Worm (Caenorhabditis elegans): ENCODE results near the gene tsp-4.
"Not testable (repeated sequence)": the region's sequence is repeated elsewhere in the genome, so short reads cannot be mapped to it uniquely, and the experiment has no call there.

The tsp-4 gene

DNA sequence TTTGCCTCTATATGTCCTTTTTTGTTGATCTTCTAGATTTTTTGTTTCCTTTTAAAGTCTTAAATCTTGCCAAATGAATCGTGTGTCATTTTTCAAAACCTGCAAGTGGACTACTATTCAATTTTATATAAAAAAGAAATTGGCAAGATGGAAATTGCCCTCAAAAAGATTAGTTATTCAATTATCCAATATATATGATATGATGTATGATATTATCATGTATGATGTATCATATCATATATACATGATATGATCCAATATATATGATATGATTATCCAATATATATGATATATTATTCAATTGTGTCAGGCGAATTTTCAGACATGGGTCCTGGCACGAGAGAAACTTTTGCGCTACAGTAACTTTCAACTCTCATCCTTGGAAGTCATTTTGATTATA lies 24.9 kb downstream of the tsp-4 start, which contains the start of gene sru-20:
TSS of gene sru-20 (plus strand) at position 301 of the 400 bp plus-strand sequence.
- TF ChIP-seq fkh-4 (tag; optimal IDR thresholded peaks at IDR 0.05; ENCODE audit: borderline replicate concordance) (no peak), nhr-237 (tag; optimal IDR thresholded peaks at IDR 0.05) (no peak), efl-3 (GFP tag; optimal IDR thresholded peaks at IDR 0.05) (no peak), ces-1 (GFP tag; optimal IDR thresholded peaks at IDR 0.05) (no peak), dsc-1 (tag; optimal IDR thresholded peaks at IDR 0.05) (no peak), nhr-11 (tag; optimal IDR thresholded peaks at IDR 0.05) (no peak), sox-4 (tag; optimal IDR thresholded peaks at IDR 0.05) (no peak), sptf-1 (tag; optimal IDR thresholded peaks at IDR 0.05) (no peak), egl-13 (tag; optimal IDR thresholded peaks at IDR 0.05) (no peak)

DNA sequence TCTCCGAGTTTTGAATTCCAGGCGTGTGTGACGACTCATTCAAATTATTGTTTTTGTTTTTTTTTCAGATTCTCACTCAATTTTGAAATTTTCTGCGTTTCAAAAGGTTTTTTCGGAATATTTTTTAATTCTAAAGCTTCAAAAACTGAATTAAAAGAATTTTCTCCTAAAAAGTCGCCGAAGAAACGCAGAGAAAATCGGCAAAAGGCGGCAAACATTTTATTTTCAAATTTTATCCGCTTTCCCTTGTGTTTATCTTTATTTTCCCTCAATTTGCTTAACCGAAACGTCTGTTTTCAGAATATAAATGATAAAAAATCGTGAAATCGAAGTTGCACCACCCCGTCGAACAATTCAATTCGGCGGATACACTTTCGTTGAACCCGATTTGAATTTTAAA lies 29.6 kb downstream of the tsp-4 start, which contains the start of gene him-6:
TSS of gene him-6 (plus strand) at position 301 of the 400 bp plus-strand sequence.
- no peak for TF ChIP-seq ama-1 (optimal IDR thresholded peaks at IDR 0.05)
- no peak for TF ChIP-seq snpc-4 (tag; optimal IDR thresholded peaks at IDR 0.05)
- no peak for TF ChIP-seq nhr-85 (tag)
- TF ChIP-seq fkh-4 (tag; optimal IDR thresholded peaks at IDR 0.05; ENCODE audit: borderline replicate concordance), result no peak
- TF ChIP-seq C34B4.2 (tag; optimal IDR thresholded peaks at IDR 0.05), result no peak
- TF ChIP-seq dsc-1 (tag; optimal IDR thresholded peaks at IDR 0.05), result no peak
- TF ChIP-seq grh-1 (GFP tag; IDR thresholded peaks at IDR 0.05), result no peak
- no peak for TF ChIP-seq pqm-1 (tag; optimal IDR thresholded peaks at IDR 0.05)
- no peak for TF ChIP-seq lin-14 (GFP tag; optimal IDR thresholded peaks at IDR 0.05)
- no peak for TF ChIP-seq ztf-11 (tag; optimal IDR thresholded peaks at IDR 0.05)
- TF ChIP-seq ztf-4 (tag; optimal IDR thresholded peaks at IDR 0.05), result no peak
- no peak for TF ChIP-seq nhr-90 (tag; optimal IDR thresholded peaks at IDR 0.05; ENCODE audit: poor library complexity)

- TF ChIP-seq lsy-2 (tag; optimal IDR thresholded peaks at IDR 0.05) (no peak), mep-1 (tag; optimal IDR thresholded peaks at IDR 0.05) (no peak), C34B4.2 (tag; optimal IDR thresholded peaks at IDR 0.05) (no peak), F16B12.6 (tag; optimal IDR thresholded peaks at IDR 0.05) (no peak), nhr-28 (tag; optimal IDR thresholded peaks at IDR 0.05) (no peak), hpl-2 (GFP tag; optimal IDR thresholded peaks at IDR 0.05) (no peak), ceh-88 (GFP tag; IDR thresholded peaks at IDR 0.05) (no peak), unc-86 (tag; optimal IDR thresholded peaks at IDR 0.05) (no peak)
These were observed 32.9 kb downstream of the tsp-4 start, which contains the start of gene sru-26 for ce11 chrIV:12487194-12487593. Gene sru-26 (plus strand): TSS chrIV:12487494.

DNA sequence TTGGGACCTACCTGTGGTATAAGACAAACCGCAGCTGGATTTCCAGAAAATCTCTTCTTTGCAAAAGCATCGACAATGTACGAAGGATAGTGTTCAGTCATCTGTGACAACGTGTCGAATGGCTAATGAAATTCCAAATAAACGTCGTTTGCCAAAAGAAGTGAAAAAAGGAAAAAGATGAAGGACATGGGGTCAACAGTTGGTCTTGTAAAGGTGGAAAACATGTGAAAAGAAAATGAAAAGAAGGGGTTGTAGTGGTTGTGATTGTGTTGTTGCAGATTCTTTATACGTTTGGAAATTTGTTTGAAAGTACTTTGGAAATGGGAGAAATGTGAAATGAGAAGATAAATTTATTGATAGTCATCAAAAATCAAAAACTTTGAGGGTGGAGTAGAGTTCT lies 35.6 kb downstream of the tsp-4 start, which contains the start of gene T04A11.4:
TSS of gene T04A11.4 (minus strand) at position 101 of the 400 bp plus-strand sequence.
- TF ChIP-seq snu-23 (GFP tag; optimal IDR thresholded peaks at IDR 0.05); sup-37 (GFP tag; optimal IDR thresholded peaks at IDR 0.05); swsn-7 (tag; optimal IDR thresholded peaks at IDR 0.05): not testable (repeated sequence)

ce11 chrIV:12478711-12479110 lies 41.3 kb downstream of the tsp-4 start, which contains the start of gene igdb-1:
Gene igdb-1 (plus strand): TSS chrIV:12479011.
- not testable (repeated sequence) for TF ChIP-seq mdl-1, dsc-1, lsy-2 (tag; optimal IDR thresholded peaks at IDR 0.05)

DNA sequence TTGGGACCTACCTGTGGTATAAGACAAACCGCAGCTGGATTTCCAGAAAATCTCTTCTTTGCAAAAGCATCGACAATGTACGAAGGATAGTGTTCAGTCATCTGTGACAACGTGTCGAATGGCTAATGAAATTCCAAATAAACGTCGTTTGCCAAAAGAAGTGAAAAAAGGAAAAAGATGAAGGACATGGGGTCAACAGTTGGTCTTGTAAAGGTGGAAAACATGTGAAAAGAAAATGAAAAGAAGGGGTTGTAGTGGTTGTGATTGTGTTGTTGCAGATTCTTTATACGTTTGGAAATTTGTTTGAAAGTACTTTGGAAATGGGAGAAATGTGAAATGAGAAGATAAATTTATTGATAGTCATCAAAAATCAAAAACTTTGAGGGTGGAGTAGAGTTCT lies 43.1 kb downstream of the tsp-4 start, which contains the start of gene T04A11.1:
TSS of gene T04A11.1 (minus strand) at position 101 of the 400 bp plus-strand sequence.
- not testable (repeated sequence) for TF ChIP-seq ceh-90 (tag; optimal IDR thresholded peaks at IDR 0.05); lin-14 (GFP tag; optimal IDR thresholded peaks at IDR 0.05); rnt-1 (tag; optimal IDR thresholded peaks at IDR 0.05)

Measured in whole organism, L1 larva.